Fruit fly (Drosophila melanogaster): ENCODE data around the gene Zcchc7.

The Zcchc7 gene

dm6 chr3L:16885042-16885441 is 39.9 kb downstream of the Zcchc7 start (continued):
- TF ChIP-seq CG17829 (tag; optimal IDR thresholded peaks at IDR 0.05) (no peak), CTCF (GFP tag; optimal IDR thresholded peaks at IDR 0.05) (no peak), CG12769 (tag; optimal IDR thresholded peaks at IDR 0.05) (no peak), CG18619 (GFP tag; optimal IDR thresholded peaks at IDR 0.05) (no peak), tx (GFP tag; optimal IDR thresholded peaks at IDR 0.05) (no peak), yki (optimal IDR thresholded peaks at IDR 0.05) (no peak), CG17361 (GFP tag; IDR thresholded peaks at IDR 0.05) (no peak), CG6254 (GFP tag; optimal IDR thresholded peaks at IDR 0.05) (no peak), CG7963 (GFP tag; IDR thresholded peaks at IDR 0.05; ENCODE audit: partially characterized antibody) (no peak), cg (GFP tag; optimal IDR thresholded peaks at IDR 0.05) (no peak), MBD-R2 (GFP tag; IDR thresholded peaks at IDR 0.05) (no peak; the same call in 1 of the 2 replicates), CG4854 (GFP tag; optimal IDR thresholded peaks at IDR 0.05) (no peak), unpg (GFP tag; optimal IDR thresholded peaks at IDR 0.05) (peak; percentile 34), CG11695 (GFP tag; IDR thresholded peaks at IDR 0.05) (peak; percentile 60; the same call in 2 of the 3 replicates), ind (GFP tag; optimal IDR thresholded peaks at IDR 0.05) (peak; percentile 14), CG30431 (GFP tag; optimal IDR thresholded peaks at IDR 0.05) (no peak), CG5953 (GFP tag; IDR thresholded peaks at IDR 0.05) (no peak), Hr51 (GFP tag; optimal IDR thresholded peaks at IDR 0.05) (peak in 1 of 2 experiments; percentile 44), Ptx1 (GFP tag; IDR thresholded peaks at IDR 0.05) (peak; percentile 68), lmd (GFP tag; IDR thresholded peaks at IDR 0.05) (peak; percentile 59; the same call in 1 of the 2 replicates), insv (GFP tag; optimal IDR thresholded peaks at IDR 0.05) (no peak), Dek (tag; optimal IDR thresholded peaks at IDR 0.05) (peak; percentile 18), Optix (GFP tag; IDR thresholded peaks at IDR 0.05) (no peak), pum (GFP tag; optimal IDR thresholded peaks at IDR 0.05) (no peak), chif (GFP tag; optimal IDR thresholded peaks at IDR 0.05) (no peak), CG7839 (tag; optimal IDR thresholded peaks at IDR 0.05) (peak; percentile 43), dmrt99B (tag; optimal IDR thresholded peaks at IDR 0.05) (peak; percentile 20), hkb (optimal IDR thresholded peaks at IDR 0.05) (no peak), hkb (GFP tag; IDR thresholded peaks at IDR 0.05) (peak; percentile 59; the same call in 1 of the 2 replicates), nerfin-1 (tag; optimal IDR thresholded peaks at IDR 0.05) (no peak), inv (GFP tag; IDR thresholded peaks at IDR 0.05; ENCODE audit: partially characterized antibody) (no peak), fu2 (GFP tag; optimal IDR thresholded peaks at IDR 0.05) (no peak), mam (GFP tag; optimal IDR thresholded peaks at IDR 0.05) (peak; percentile 40), prd (optimal IDR thresholded peaks at IDR 0.05) (no peak), prd (GFP tag; IDR thresholded peaks at IDR 0.05) (0 out of 3 replicates have a peak, but pooled peaks have one; percentile 22), gfzf (GFP tag; optimal IDR thresholded peaks at IDR 0.05) (no peak), CG6654 (GFP tag; optimal IDR thresholded peaks at IDR 0.05) (no peak), cwo (GFP tag; optimal IDR thresholded peaks at IDR 0.05) (peak; percentile 21), gro (GFP tag; optimal IDR thresholded peaks at IDR 0.05) (no peak), NC2β (GFP tag; optimal IDR thresholded peaks at IDR 0.05) (no peak), CG9609 (GFP tag; optimal IDR thresholded peaks at IDR 0.05) (no peak), tgo (GFP tag; IDR thresholded peaks at IDR 0.05) (peak; percentile 32; the same call in 1 of the 3 replicates), CG11696 (GFP tag; IDR thresholded peaks at IDR 0.05) (0 out of 2 replicates have a peak, but pooled peaks have one; percentile 13), gt (GFP tag; IDR thresholded peaks at IDR 0.05) (no peak), gsb (GFP tag; IDR thresholded peaks at IDR 0.05) (0 out of 2 replicates have a peak, but pooled peaks have one; percentile 37), CG3163 (GFP tag; optimal IDR thresholded peaks at IDR 0.05) (no peak), YL-1 (GFP tag; optimal IDR thresholded peaks at IDR 0.05) (no peak), hth (optimal IDR thresholded peaks at IDR 0.05) (no peak), cato (GFP tag; optimal IDR thresholded peaks at IDR 0.05; ENCODE audit: borderline replicate concordance) (no peak), CG12104 (GFP tag; optimal IDR thresholded peaks at IDR 0.05) (no peak), sqz (GFP tag; optimal IDR thresholded peaks at IDR 0.05) (no peak), CG4730 (GFP tag; IDR thresholded peaks at IDR 0.05) (0 out of 2 replicates have a peak, but pooled peaks have one; percentile 13), tup (GFP tag; optimal IDR thresholded peaks at IDR 0.05) (no peak)

Data from whole organism, embryonic.